Worm (Caenorhabditis elegans): ENCODE results near the gene D1086.11.

D1086.11 gene

ce11 chrV:14082453-14082852 is 8.2 kb downstream of the D1086.11 start, which contains the start of gene D1086.10:
D1086.10 (plus strand) TSS chrV:14082753.
- no peak for TF ChIP-seq mdl-1 (tag; optimal IDR thresholded peaks at IDR 0.05)
- no peak for TF ChIP-seq sem-4 (tag; optimal IDR thresholded peaks at IDR 0.05)
- TF ChIP-seq ZK546.5 (tag; optimal IDR thresholded peaks at IDR 0.05) = no peak
- no peak for TF ChIP-seq nhr-129 (tag; optimal IDR thresholded peaks at IDR 0.05)
- TF ChIP-seq sma-3 (GFP tag; optimal IDR thresholded peaks at IDR 0.05) = no peak
- TF ChIP-seq skn-1 (tag; optimal IDR thresholded peaks at IDR 0.05) = no peak
- TF ChIP-seq ceh-16 (tag; optimal IDR thresholded peaks at IDR 0.05) = no peak
- TF ChIP-seq dmd-4 (tag; optimal IDR thresholded peaks at IDR 0.05) = no peak
- no peak for TF ChIP-seq nhr-23 (tag; optimal IDR thresholded peaks at IDR 0.05)

DNA sequence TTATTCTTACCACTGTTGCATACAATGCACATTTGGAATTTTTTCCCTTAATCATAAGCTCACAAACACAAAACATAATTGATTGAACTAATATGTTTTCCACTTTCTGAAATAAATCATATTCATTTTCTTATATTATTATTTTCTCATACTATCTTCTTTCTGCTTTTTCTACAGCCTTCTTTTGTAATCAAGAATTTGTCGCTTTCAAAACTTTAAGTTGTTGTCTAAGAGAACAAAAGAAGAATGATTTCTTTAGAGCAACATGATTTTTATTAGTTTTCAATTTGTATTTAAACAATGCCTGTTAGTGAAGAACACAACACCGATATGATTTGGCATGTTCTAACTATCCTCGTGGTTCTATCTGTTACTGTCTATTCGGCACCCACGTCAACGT is 9.7 kb downstream of the D1086.11 start, which contains the start of gene D1086.7:
Gene D1086.7, plus strand, starts transcription at position 301 of the 400 bp plus-strand sequence.
- TF ChIP-seq nhr-21 (tag; optimal IDR thresholded peaks at IDR 0.05) = no peak
- no peak for TF ChIP-seq ceh-16 (tag; optimal IDR thresholded peaks at IDR 0.05)
- TF ChIP-seq mbf-1 (tag; optimal IDR thresholded peaks at IDR 0.05) = no peak
- TF ChIP-seq dmd-4 (tag; optimal IDR thresholded peaks at IDR 0.05) = no peak
- TF ChIP-seq lin-13 (GFP tag; optimal IDR thresholded peaks at IDR 0.05) = no peak
- TF ChIP-seq F13H6.1 (tag; optimal IDR thresholded peaks at IDR 0.05) = no peak
- no peak for TF ChIP-seq Y55F3AM.14 (GFP tag; optimal IDR thresholded peaks at IDR 0.05)
- TF ChIP-seq ama-1 (optimal IDR thresholded peaks at IDR 0.05) = no peak
- TF ChIP-seq ztf-4 (tag; optimal IDR thresholded peaks at IDR 0.05) = no peak
- TF ChIP-seq ZK546.5 (tag; optimal IDR thresholded peaks at IDR 0.05) = no peak
- TF ChIP-seq skn-1 (tag; optimal IDR thresholded peaks at IDR 0.05) = no peak

DNA sequence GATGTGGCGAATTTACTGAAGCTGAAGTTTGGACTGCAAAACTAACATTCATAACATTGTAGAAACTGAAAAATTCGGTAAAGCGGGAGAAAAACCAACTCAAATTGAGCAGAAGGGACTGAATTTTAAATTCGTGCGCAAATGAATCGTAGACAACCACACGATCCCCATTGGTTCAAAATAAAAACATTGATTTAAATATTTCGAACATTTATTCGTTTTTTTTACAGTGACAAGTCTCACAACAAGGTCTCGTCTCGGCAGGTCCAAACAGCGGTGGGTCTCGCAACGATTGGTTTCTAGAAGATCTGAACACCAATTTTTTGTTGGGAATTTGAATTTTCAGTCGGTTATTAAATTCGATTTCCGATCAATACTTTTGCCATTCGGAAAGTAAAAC is 11.3 kb downstream of the D1086.11 start, which contains the start of gene D1086.18:
Gene D1086.18, plus strand, starts transcription at position 301 of the 400 bp plus-strand sequence.
- TF ChIP-seq gmeb-1 (tag; optimal IDR thresholded peaks at IDR 0.05) (no peak), mbf-1 (tag; optimal IDR thresholded peaks at IDR 0.05) (no peak)

DNA sequence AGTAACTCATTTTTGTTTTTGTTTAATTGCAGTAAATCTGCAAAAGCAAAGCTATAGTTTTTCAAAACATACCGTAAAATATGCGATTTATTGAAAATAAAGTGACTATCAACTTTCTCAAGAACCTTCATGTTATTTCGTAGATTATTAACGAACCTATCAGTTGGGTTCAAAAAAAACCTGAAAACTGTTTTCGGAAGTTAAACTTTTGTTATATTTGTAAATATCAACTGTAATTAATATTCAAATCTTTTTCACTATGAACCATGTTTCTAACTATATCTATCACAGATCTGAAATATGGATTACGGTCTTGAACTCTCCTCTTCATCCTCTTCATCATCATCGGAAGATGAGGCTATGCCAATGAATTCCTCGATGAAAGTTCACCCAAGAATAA is 13.8 kb downstream of the D1086.11 start, which contains the start of gene D1086.19:
Gene D1086.19, plus strand, starts transcription at position 301 of the 400 bp plus-strand sequence.
- TF ChIP-seq C34F6.9 (tag; optimal IDR thresholded peaks at IDR 0.05) (no peak), aly-2 (tag; optimal IDR thresholded peaks at IDR 0.05) (no peak), Y55F3AM.14 (GFP tag; optimal IDR thresholded peaks at IDR 0.05) (no peak), egl-27 (tag; optimal IDR thresholded peaks at IDR 0.05) (no peak), nhr-6 (tag; optimal IDR thresholded peaks at IDR 0.05) (no peak), nhr-25 (tag; optimal IDR thresholded peaks at IDR 0.05) (no peak), gmeb-1 (tag; optimal IDR thresholded peaks at IDR 0.05) (no peak), skn-1 (tag; optimal IDR thresholded peaks at IDR 0.05) (no peak), ama-1 (optimal IDR thresholded peaks at IDR 0.05) (no peak), dmd-4 (tag; optimal IDR thresholded peaks at IDR 0.05) (no peak), fos-1 (tag; optimal IDR thresholded peaks at IDR 0.05) (no peak), nhr-237 (tag; optimal IDR thresholded peaks at IDR 0.05) (no peak), sma-3 (GFP tag; optimal IDR thresholded peaks at IDR 0.05) (no peak), F13H6.1 (tag; optimal IDR thresholded peaks at IDR 0.05) (no peak), R02D3.7 (tag; optimal IDR thresholded peaks at IDR 0.05) (no peak), ceh-82 (tag; optimal IDR thresholded peaks at IDR 0.05) (no peak), sma-9 (GFP tag; optimal IDR thresholded peaks at IDR 0.05) (no peak), sma-9 (tag; optimal IDR thresholded peaks at IDR 0.05) (no peak), sem-4 (tag; optimal IDR thresholded peaks at IDR 0.05) (no peak)

- TF ChIP-seq nhr-21 (tag; optimal IDR thresholded peaks at IDR 0.05) = no peak
- TF ChIP-seq ztf-4 (tag; optimal IDR thresholded peaks at IDR 0.05) = no peak
- TF ChIP-seq unc-39 (tag; optimal IDR thresholded peaks at IDR 0.05) = no peak
- no peak for TF ChIP-seq C34F6.9 (tag; optimal IDR thresholded peaks at IDR 0.05)
- TF ChIP-seq crh-2 (tag; optimal IDR thresholded peaks at IDR 0.05) = no peak
These were observed 16.2 kb downstream of the D1086.11 start, which contains the start of the genes D1086.5 and him-5 for ce11 chrV:14090309-14090967. D1086.5 (minus strand) TSS chrV:14090359. him-5 (plus strand) TSS chrV:14090426.

- TF ChIP-seq fos-1 (tag; optimal IDR thresholded peaks at IDR 0.05) (peak; percentile 1), egl-27 (tag; optimal IDR thresholded peaks at IDR 0.05) (no peak), nhr-237 (tag; optimal IDR thresholded peaks at IDR 0.05) (no peak), sma-3 (GFP tag; optimal IDR thresholded peaks at IDR 0.05) (peak; percentile 35), crh-2 (tag; optimal IDR thresholded peaks at IDR 0.05) (no peak), nhr-11 (tag; optimal IDR thresholded peaks at IDR 0.05) (no peak), R02D3.7 (tag; optimal IDR thresholded peaks at IDR 0.05) (no peak), nhr-77 (tag; optimal IDR thresholded peaks at IDR 0.05) (no peak), nhr-25 (tag; optimal IDR thresholded peaks at IDR 0.05) (no peak), unc-55 (GFP tag; optimal IDR thresholded peaks at IDR 0.05) (no peak), ztf-11 (tag; optimal IDR thresholded peaks at IDR 0.05) (no peak), lin-39 (tag; optimal IDR thresholded peaks at IDR 0.05) (no peak), nhr-129 (tag; optimal IDR thresholded peaks at IDR 0.05) (peak; percentile 30), unc-62 (GFP tag; optimal IDR thresholded peaks at IDR 0.05) (no peak), peb-1 (tag; optimal IDR thresholded peaks at IDR 0.05) (no peak), sma-9 (GFP tag; optimal IDR thresholded peaks at IDR 0.05) (peak; percentile 40), sma-9 (tag; optimal IDR thresholded peaks at IDR 0.05) (no peak), ztf-1 (GFP tag; conservative IDR thresholded peaks at IDR 0.05) (0 out of 2 replicates have a peak, but pooled peaks have one; percentile 30), mab-5 (tag; optimal IDR thresholded peaks at IDR 0.05) (no peak), aly-2 (tag; optimal IDR thresholded peaks at IDR 0.05) (no peak), mdl-1 (tag; optimal IDR thresholded peaks at IDR 0.05) (no peak), nhr-12 (tag; optimal IDR thresholded peaks at IDR 0.05) (no peak), lin-11 (tag; optimal IDR thresholded peaks at IDR 0.05) (no peak)
These were observed 18.1 kb downstream of the D1086.11 start, which contains the start of gene D1086.3 for ce11 chrV:14092403-14092802. D1086.3 (plus strand) TSS chrV:14092792.

Measured in whole organism, L2 larva.